Fruit fly (Drosophila melanogaster) whole organism, pupa: ENCODE data around the gene RpS15Aa.

Experiments used
- CG10348 ChIP-seq: fragments of 200-800 bp; sonication (Bioruptor generic); IDR thresholded peaks from 2 replicates; pipeline ENCODE4 v1.3.6; 2022; ENCODE audit warnings: missing biosample characterization, missing genetic modification characterization
- CG12605 ChIP-seq: fragments of 200-800 bp; sonication (Bioruptor generic); IDR thresholded peaks from 2 replicates; pipeline ENCODE4 v1.3.6; 2022; ENCODE audit warnings: missing biosample characterization, missing genetic modification characterization
- CG13204 ChIP-seq: fragments of 200-800 bp; sonication (Bioruptor generic); optimal IDR thresholded peaks from 2 replicates; lab custom pipeline; 2018; ENCODE audit warnings: missing biosample characterization, mild to moderate bottlenecking, missing genetic modification characterization, moderate library complexity
- CG14655 ChIP-seq: fragments of 200-800 bp; sonication (Bioruptor generic); optimal IDR thresholded peaks from 3 replicates; lab custom pipeline; 2017; ENCODE audit warnings: mild to moderate bottlenecking, missing biosample characterization, missing genetic modification reagents, missing genetic modification characterization
- CG15710 ChIP-seq: fragments of 200-800 bp; sonication (Bioruptor generic); optimal IDR thresholded peaks from 2 replicates; lab custom pipeline; 2018; ENCODE audit warnings: missing biosample characterization, mild to moderate bottlenecking, missing genetic modification characterization, moderate library complexity
- CG17806 ChIP-seq: fragments of 200-800 bp; sonication (Bioruptor generic); optimal IDR thresholded peaks from 2 replicates; lab custom pipeline; 2018; ENCODE audit warnings: missing biosample characterization, mild to moderate bottlenecking, missing genetic modification characterization, moderate library complexity
- CG32121 ChIP-seq: fragments of 200-800 bp; sonication (Bioruptor generic); IDR thresholded peaks from 2 replicates; pipeline ENCODE4 v1.3.6; 2022; ENCODE audit warnings: missing biosample characterization, missing genetic modification characterization
- CG34367 ChIP-seq: fragments of 200-800 bp; sonication (Bioruptor generic); optimal IDR thresholded peaks from 2 replicates; lab custom pipeline; 2018; ENCODE audit warnings: missing biosample characterization, mild to moderate bottlenecking, missing genetic modification characterization
- CG4496 ChIP-seq: fragments of 200-800 bp; sonication (Bioruptor generic); IDR thresholded peaks from 3 replicates; pipeline ENCODE4 v1.3.6; 2022; ENCODE audit warnings: missing biosample characterization, missing genetic modification characterization
- CG8159 ChIP-seq: fragments of 200-800 bp; sonication (Bioruptor generic); optimal IDR thresholded peaks from 3 replicates; lab custom pipeline; 2018; ENCODE audit warnings: missing biosample characterization, mild to moderate bottlenecking, missing genetic modification characterization, moderate library complexity
- CG8301 ChIP-seq: fragments of 200-800 bp; sonication (Bioruptor generic); optimal IDR thresholded peaks from 2 replicates; lab custom pipeline; 2018; ENCODE audit warnings: missing biosample characterization, mild to moderate bottlenecking, missing genetic modification characterization
- CG9948 ChIP-seq: fragments of 200-800 bp; sonication (Bioruptor generic); optimal IDR thresholded peaks from 2 replicates; lab custom pipeline; 2018; ENCODE audit warnings: missing biosample characterization, mild to moderate bottlenecking, missing genetic modification characterization, moderate library complexity
- D1 ChIP-seq: fragments of 200-800 bp; sonication (Bioruptor generic); optimal IDR thresholded peaks from 2 replicates; lab custom pipeline; 2018; ENCODE audit warnings: missing biosample characterization, mild to moderate bottlenecking, missing genetic modification characterization, moderate library complexity
- EcR ChIP-seq: fragments of 200-800 bp; sonication (Bioruptor generic); optimal IDR thresholded peaks from 3 replicates; lab custom pipeline; 2019; ENCODE audit warnings: missing biosample characterization, missing genetic modification characterization, mild to moderate bottlenecking, moderate library complexity, missing genetic modification reagents
- Ets98B ChIP-seq: fragments of 200-800 bp; sonication (Bioruptor generic); IDR thresholded peaks from 2 replicates; pipeline ENCODE4 v1.3.6; 2022; ENCODE audit warnings: missing biosample characterization, missing genetic modification characterization
- Pif1A ChIP-seq: fragments of 200-800 bp; sonication (Bioruptor generic); optimal IDR thresholded peaks from 3 replicates; lab custom pipeline; 2016; ENCODE audit warnings: missing biosample characterization, missing genetic modification characterization
- Pif1B ChIP-seq: fragments of 200-800 bp; sonication (Bioruptor generic); optimal IDR thresholded peaks from 3 replicates; lab custom pipeline; 2016; ENCODE audit warnings: missing biosample characterization, missing genetic modification characterization
- Snoo ChIP-seq: fragments of 200-800 bp; sonication (Bioruptor generic); optimal IDR thresholded peaks from 3 replicates; lab custom pipeline; 2017; ENCODE audit warnings: missing biosample characterization, mild to moderate bottlenecking, missing genetic modification characterization, inconsistent platforms
- fd96Ca ChIP-seq: fragments of 200-800 bp; sonication (Bioruptor generic); IDR thresholded peaks from 3 replicates; pipeline ENCODE4 v1.3.6; 2022; ENCODE audit warnings: missing biosample characterization, missing genetic modification characterization
- gl ChIP-seq: fragments of 200-800 bp; sonication (Bioruptor generic); optimal IDR thresholded peaks from 2 replicates; lab custom pipeline; 2018; ENCODE audit warnings: missing biosample characterization, mild to moderate bottlenecking, missing genetic modification characterization
- rn ChIP-seq: fragments of 200-800 bp; sonication (Bioruptor generic); IDR thresholded peaks from 2 replicates; pipeline ENCODE4 v1.3.6; 2022; ENCODE audit warnings: missing biosample characterization, missing genetic modification characterization

RpS15Aa gene

dm6 chrX:13303656-13304647, 33.6 kb downstream of the RpS15Aa start:
- 0 out of 3 replicates have a peak, but pooled peaks have one; percentile 34 for TF ChIP-seq CG4496 (GFP tag; lab: Robert Waterston, UW)
- TF ChIP-seq fd96Ca (GFP tag; lab: Robert Waterston, UW), result no peak
- no peak for TF ChIP-seq CG12605
- TF ChIP-seq Snoo (tag; lab: Kevin White, UChicago), result no peak
- no peak for TF ChIP-seq CG14655 (GFP tag; lab: Kevin White, UChicago)
- peak; percentile 77 for TF ChIP-seq CG13204 (GFP tag; lab: Kevin White, UChicago)
- peak; percentile 18 for TF ChIP-seq Pif1A (GFP tag; lab: Kevin White, UChicago)
- no peak for TF ChIP-seq CG8301 (tag; lab: Kevin White, UChicago)
- no peak for TF ChIP-seq CG17806 (tag; lab: Kevin White, UChicago)
- peak; percentile 38; the same call in 1 of the 2 replicates for TF ChIP-seq CG32121
- peak; percentile 15 for TF ChIP-seq gl (tag; lab: Kevin White, UChicago)
- peak; percentile 11 for TF ChIP-seq CG15710 (tag; lab: Kevin White, UChicago)
- no peak for TF ChIP-seq CG8159 (tag; lab: Kevin White, UChicago)
- TF ChIP-seq D1, result no peak
- TF ChIP-seq CG9948 (tag; lab: Kevin White, UChicago), result no peak
- TF ChIP-seq CG10348, result no peak
- no peak for TF ChIP-seq rn
- no peak; the same call in 1 of the 2 replicates for TF ChIP-seq Ets98B (GFP tag; lab: Robert Waterston, UW)
- TF ChIP-seq Pif1B (GFP tag; lab: Kevin White, UChicago), result no peak
- peak; percentile 76 for TF ChIP-seq EcR (GFP tag; lab: Kevin White, UChicago)
- no peak for TF ChIP-seq CG34367 (tag; lab: Kevin White, UChicago)

- no peak for TF ChIP-seq CG32121
- no peak for TF ChIP-seq EcR (GFP tag; lab: Kevin White, UChicago)
- no peak for TF ChIP-seq gl (tag; lab: Kevin White, UChicago)
- TF ChIP-seq Pif1B (GFP tag; lab: Kevin White, UChicago), result no peak
- TF ChIP-seq, all 21 proteins: peak for 0
These were observed 34.1 kb downstream of the RpS15Aa start, which contains the start of gene IP3K2 for dm6 chrX:13303527-13303655. TSS of gene IP3K2 (plus strand) at chrX:13303633.

- TF ChIP-seq Ets98B (GFP tag; lab: Robert Waterston, UW) (peak; percentile 32; the same call in 1 of the 2 replicates), CG32121 (peak; percentile 68), CG13204 (GFP tag; lab: Kevin White, UChicago) (peak; percentile 96), CG12605 (peak; percentile 71), Snoo (tag; lab: Kevin White, UChicago) (peak; percentile 53), CG15710 (tag; lab: Kevin White, UChicago) (peak; percentile 58), Pif1B (GFP tag; lab: Kevin White, UChicago) (no peak), Pif1A (GFP tag; lab: Kevin White, UChicago) (no peak), CG4496 (GFP tag; lab: Robert Waterston, UW) (peak; percentile 80), D1 (no peak), CG14655 (GFP tag; lab: Kevin White, UChicago) (peak; percentile 0), EcR (GFP tag; lab: Kevin White, UChicago) (peak; percentile 80), CG9948 (tag; lab: Kevin White, UChicago) (peak; percentile 18), fd96Ca (GFP tag; lab: Robert Waterston, UW) (peak; percentile 75), CG8301 (tag; lab: Kevin White, UChicago) (peak; percentile 0), CG17806 (tag; lab: Kevin White, UChicago) (peak; percentile 17), CG34367 (tag; lab: Kevin White, UChicago) (no peak), CG10348 (no peak), CG8159 (tag; lab: Kevin White, UChicago) (peak; percentile 36), gl (tag; lab: Kevin White, UChicago) (peak; percentile 82), rn (peak; percentile 10; the same call in 1 of the 2 replicates)
These were observed 34.6 kb downstream of the RpS15Aa start for dm6 chrX:13302615-13303526.

dm6 chrX:13302315-13302614, 35.2 kb downstream of the RpS15Aa start, which contains the start of gene CG1764:
TSS of gene CG1764 (minus strand) at chrX:13302415.
- TF ChIP-seq CG15710 (tag; lab: Kevin White, UChicago) (no peak), Ets98B (GFP tag; lab: Robert Waterston, UW) (no peak), CG4496 (GFP tag; lab: Robert Waterston, UW) (no peak), CG17806 (tag; lab: Kevin White, UChicago) (no peak), CG10348 (no peak), CG14655 (GFP tag; lab: Kevin White, UChicago) (no peak), Pif1B (GFP tag; lab: Kevin White, UChicago) (no peak), CG13204 (GFP tag; lab: Kevin White, UChicago) (no peak), rn (no peak), CG8159 (tag; lab: Kevin White, UChicago) (no peak), CG8301 (tag; lab: Kevin White, UChicago) (no peak), fd96Ca (GFP tag; lab: Robert Waterston, UW) (no peak), Pif1A (GFP tag; lab: Kevin White, UChicago) (no peak), EcR (GFP tag; lab: Kevin White, UChicago) (no peak), CG32121 (no peak)
